Worm (Caenorhabditis elegans) whole organism, L1 larva: ENCODE data around the gene D1025.1.

Experiments
- aly-2 ChIP-seq: fragments of 150-350 bp; optimal IDR thresholded peaks from 2 replicates; lab custom pipeline; 2014; ENCODE audit warnings: missing biosample characterization, missing genetic modification characterization
- ama-1 ChIP-seq: fragments of 150-350 bp; optimal IDR thresholded peaks from 2 replicates; lab custom pipeline; 2014
- ceh-82 ChIP-seq, 3 experiments: fragments of 150-350 bp in 1 of 3; sonication (generic microtip) in 2 of 3; optimal IDR thresholded peaks; 2 replicates each; lab custom pipeline; 2014 to 2017; ENCODE audit warnings: missing biosample characterization in 3 of 3, missing genetic modification characterization in 3 of 3
- ces-1 ChIP-seq: fragments of 150-350 bp; optimal IDR thresholded peaks from 2 replicates; lab custom pipeline; 2014; ENCODE audit warnings: missing biosample characterization, missing genetic modification reagents, missing genetic modification characterization
- fkh-10 ChIP-seq: sonication (generic microtip); optimal IDR thresholded peaks from 2 replicates; lab custom pipeline; 2017; ENCODE audit warnings: missing biosample characterization, missing genetic modification reagents, missing genetic modification characterization
- fkh-8 ChIP-seq: sonication (generic microtip); optimal IDR thresholded peaks from 2 replicates; lab custom pipeline; 2016; ENCODE audit warnings: mild to moderate bottlenecking, missing genetic modification characterization, missing compliant biosample characterization
- fos-1 ChIP-seq: fragments of 150-350 bp; optimal IDR thresholded peaks from 2 replicates; lab custom pipeline; 2014; ENCODE audit warnings: missing biosample characterization, missing genetic modification characterization
- jun-1 ChIP-seq: fragments of 150-350 bp; optimal IDR thresholded peaks from 2 replicates; lab custom pipeline; 2014; ENCODE audit warnings: missing biosample characterization, missing genetic modification reagents, missing genetic modification characterization
- lsy-2 ChIP-seq, 2 experiments: fragments of 150-350 bp; optimal IDR thresholded peaks; 2 replicates each; lab custom pipeline; 2014; ENCODE audit warnings: missing biosample characterization in 2 of 2, missing genetic modification characterization in 2 of 2
- nhr-77 ChIP-seq: fragments of 150-350 bp; optimal IDR thresholded peaks from 2 replicates; lab custom pipeline; 2014; ENCODE audit warnings: missing biosample characterization, missing genetic modification characterization
- ztf-11 ChIP-seq, 2 experiments: sonication (generic microtip); optimal IDR thresholded peaks; 2 replicates each; lab custom pipeline; 2016 to 2017; ENCODE audit warnings: missing genetic modification characterization in 2 of 2, missing biosample characterization in 1 of 2, missing compliant biosample characterization in 1 of 2

- TF ChIP-seq lsy-2 (tag; optimal IDR thresholded peaks at IDR 0.05; lab: Kevin White, UChicago) (no peak), nhr-77 (tag; lab: Kevin White, UChicago) (no peak), ama-1 (no peak), fkh-8 (tag; lab: Kevin White, UChicago) (peak; percentile 26), jun-1 (tag; lab: Kevin White, UChicago) (no peak), ztf-11 (tag; optimal IDR thresholded peaks at IDR 0.05; lab: Kevin White, UChicago) (no peak), ces-1 (GFP tag; lab: Kevin White, UChicago) (no peak), fos-1 (no peak), aly-2 (tag; lab: Kevin White, UChicago) (no peak), ceh-82 (tag; optimal IDR thresholded peaks at IDR 0.05; lab: Kevin White, UChicago) (no peak), fkh-10 (no peak)
These were observed 44.7 kb downstream of the D1025.1 start for ce11 chrX:14565245-14565644.
